Fruit fly (Drosophila melanogaster): ENCODE measurements around the gene fuss.

dm6 chr4:959110-959920 is 19.0 kb downstream of the fuss start:
- TF ChIP-seq bigmax (GFP tag; optimal IDR thresholded peaks at IDR 0.05): no peak
- TF ChIP-seq vnd (GFP tag; IDR thresholded peaks at IDR 0.05; ENCODE audit: partially characterized antibody): no peak
- TF ChIP-seq CG10565 (GFP tag; optimal IDR thresholded peaks at IDR 0.05): no peak
- no peak for TF ChIP-seq disco-r (GFP tag; optimal IDR thresholded peaks at IDR 0.05)
- TF ChIP-seq dmrt99B (tag; optimal IDR thresholded peaks at IDR 0.05): no peak
- TF ChIP-seq z (GFP tag; IDR thresholded peaks at IDR 0.05): no peak
- TF ChIP-seq Rfx (GFP tag; IDR thresholded peaks at IDR 0.05): no peak
- TF ChIP-seq Tbp (GFP tag; optimal IDR thresholded peaks at IDR 0.05): no peak
- no peak for TF ChIP-seq Sox102F (GFP tag; optimal IDR thresholded peaks at IDR 0.05)
- no peak for TF ChIP-seq sug (tag; optimal IDR thresholded peaks at IDR 0.05)
